Worm (Caenorhabditis elegans) whole organism, L3 larva: Measurements from ENCODE around the gene ttr-47.

Source experiments
- R02D3.7 ChIP-seq: fragments of 150-350 bp; optimal IDR thresholded peaks from 2 replicates; lab custom pipeline; 2014; ENCODE audit warnings: missing biosample characterization, missing genetic modification characterization
- ZK546.5 ChIP-seq: sonication (generic microtip); optimal IDR thresholded peaks from 2 replicates; lab custom pipeline; 2017; ENCODE audit warnings: missing biosample characterization, missing genetic modification characterization
- ama-1 ChIP-seq: fragments of 150-350 bp; optimal IDR thresholded peaks from 2 replicates; lab custom pipeline; 2018
- ceh-28 ChIP-seq: fragments of 150-350 bp; optimal IDR thresholded peaks from 2 replicates; lab custom pipeline; 2014; ENCODE audit warnings: missing biosample characterization, missing genetic modification reagents, missing genetic modification characterization
- ceh-82 ChIP-seq: fragments of 150-350 bp; optimal IDR thresholded peaks from 2 replicates; lab custom pipeline; 2014; ENCODE audit warnings: missing biosample characterization, missing genetic modification characterization
- daf-12 ChIP-seq: fragments of 150-350 bp; optimal IDR thresholded peaks from 2 replicates; lab custom pipeline; 2014; ENCODE audit warnings: missing biosample characterization, missing genetic modification reagents, missing genetic modification characterization
- egl-27 ChIP-seq: sonication (generic microtip); optimal IDR thresholded peaks from 4 replicates; lab custom pipeline; 2017; ENCODE audit warnings: missing biosample characterization, missing genetic modification reagents, missing genetic modification characterization
- egl-5 ChIP-seq: fragments of 150-350 bp; optimal IDR thresholded peaks from 2 replicates; lab custom pipeline; 2017; ENCODE audit warnings: missing biosample characterization, missing genetic modification reagents, missing genetic modification characterization, inconsistent platforms
- elt-1 ChIP-seq: fragments of 150-350 bp; optimal IDR thresholded peaks from 2 replicates; lab custom pipeline; 2014; ENCODE audit warnings: missing biosample characterization, missing genetic modification characterization
- elt-2 ChIP-seq: sonication (generic microtip); optimal IDR thresholded peaks from 2 replicates; lab custom pipeline; 2016; ENCODE audit warnings: missing genetic modification reagents, mild to moderate bottlenecking, missing genetic modification characterization, missing compliant biosample characterization
- elt-3 ChIP-seq, 3 experiments: fragments of 150-350 bp in 1 of 3; sonication (generic microtip) in 2 of 3; optimal IDR thresholded peaks; 2 replicates in 2 of 3; 4 replicates in 1 of 3; lab custom pipeline; 2014 to 2017; ENCODE audit warnings: missing biosample characterization in 3 of 3, missing genetic modification characterization in 3 of 3
- eor-1 ChIP-seq, 2 experiments: fragments of 150-350 bp; optimal IDR thresholded peaks; 2 replicates each; lab custom pipeline; 2014 to 2018; ENCODE audit warnings: missing biosample characterization in 2 of 2, missing genetic modification characterization in 2 of 2
- fkh-10 ChIP-seq: sonication (generic microtip); optimal IDR thresholded peaks from 2 replicates; lab custom pipeline; 2017; ENCODE audit warnings: missing biosample characterization, missing genetic modification reagents, missing genetic modification characterization
- fkh-2 ChIP-seq: fragments of 150-350 bp; optimal IDR thresholded peaks from 2 replicates; lab custom pipeline; 2014; ENCODE audit warnings: missing biosample characterization, missing genetic modification reagents, missing genetic modification characterization
- fos-1 ChIP-seq: fragments of 150-350 bp; optimal IDR thresholded peaks from 2 replicates; lab custom pipeline; 2014; ENCODE audit warnings: missing biosample characterization, missing genetic modification characterization
- hmg-11 ChIP-seq: sonication (generic microtip); optimal IDR thresholded peaks from 2 replicates; lab custom pipeline; 2016; ENCODE audit warnings: missing genetic modification characterization, missing compliant biosample characterization
- jun-1 ChIP-seq: fragments of 150-350 bp; optimal IDR thresholded peaks from 2 replicates; lab custom pipeline; 2014; ENCODE audit warnings: missing biosample characterization, missing genetic modification reagents, missing genetic modification characterization
- lin-15B ChIP-seq: fragments of 150-350 bp; optimal IDR thresholded peaks from 2 replicates; lab custom pipeline; 2014; ENCODE audit warnings: missing biosample characterization, missing genetic modification characterization
- lin-39 ChIP-seq: fragments of 150-350 bp; optimal IDR thresholded peaks from 2 replicates; lab custom pipeline; 2018; ENCODE audit warnings: missing biosample characterization, missing genetic modification reagents, missing genetic modification characterization
- lsy-12 ChIP-seq: sonication (generic microtip); optimal IDR thresholded peaks from 2 replicates; lab custom pipeline; 2016; ENCODE audit warnings: mild to moderate bottlenecking, missing genetic modification characterization, missing compliant biosample characterization
- mdl-1 ChIP-seq: fragments of 150-350 bp; optimal IDR thresholded peaks from 2 replicates; lab custom pipeline; 2014; ENCODE audit warnings: missing biosample characterization, missing genetic modification characterization
- mml-1 ChIP-seq: fragments of 150-350 bp; sonication (generic microtip); optimal IDR thresholded peaks from 3 replicates; lab custom pipeline; 2014; ENCODE audit warnings: missing biosample characterization, missing genetic modification characterization
- nfya-1 ChIP-seq: sonication (generic microtip); optimal IDR thresholded peaks from 2 replicates; lab custom pipeline; 2017; ENCODE audit warnings: missing genetic modification characterization, mild to moderate bottlenecking, missing compliant biosample characterization, antibody characterized with exemption, moderate library complexity; ENCODE audit not compliant: insufficient read depth
- nhr-11 ChIP-seq: fragments of 150-350 bp; optimal IDR thresholded peaks from 2 replicates; lab custom pipeline; 2014; ENCODE audit warnings: missing biosample characterization, missing genetic modification characterization
- nhr-12 ChIP-seq: fragments of 150-350 bp; optimal IDR thresholded peaks from 2 replicates; lab custom pipeline; 2014; ENCODE audit warnings: missing biosample characterization, missing genetic modification characterization
- nhr-23 ChIP-seq: fragments of 150-350 bp; optimal IDR thresholded peaks from 2 replicates; lab custom pipeline; 2014; ENCODE audit warnings: missing biosample characterization, missing genetic modification reagents, missing genetic modification characterization
- nhr-237 ChIP-seq: fragments of 150-350 bp; optimal IDR thresholded peaks from 2 replicates; lab custom pipeline; 2014; ENCODE audit warnings: missing biosample characterization, missing genetic modification characterization
- nhr-25 ChIP-seq: sonication (generic microtip); optimal IDR thresholded peaks from 2 replicates; lab custom pipeline; 2017; ENCODE audit warnings: missing biosample characterization, missing genetic modification characterization
- nhr-28 ChIP-seq: fragments of 150-350 bp; optimal IDR thresholded peaks from 2 replicates; lab custom pipeline; 2014; ENCODE audit warnings: missing biosample characterization, missing genetic modification characterization
- nhr-43 ChIP-seq: sonication (generic microtip); optimal IDR thresholded peaks from 2 replicates; lab custom pipeline; 2016; ENCODE audit warnings: mild to moderate bottlenecking, missing genetic modification characterization, missing compliant biosample characterization; ENCODE audit not compliant: poor library complexity, severe bottlenecking
- nhr-67 ChIP-seq: fragments of 150-350 bp; optimal IDR thresholded peaks from 2 replicates; lab custom pipeline; 2014; ENCODE audit warnings: missing biosample characterization, missing genetic modification characterization
- nhr-76 ChIP-seq: fragments of 150-350 bp; sonication (generic microtip); optimal IDR thresholded peaks from 5 replicates; lab custom pipeline; 2014; ENCODE audit warnings: missing biosample characterization, missing genetic modification characterization
- nhr-77 ChIP-seq: fragments of 150-350 bp; optimal IDR thresholded peaks from 2 replicates; lab custom pipeline; 2014; ENCODE audit warnings: missing biosample characterization, missing genetic modification characterization
- pha-4 ChIP-seq: fragments of 150-350 bp; optimal IDR thresholded peaks from 2 replicates; lab custom pipeline; 2014; ENCODE audit warnings: missing biosample characterization, missing genetic modification reagents, missing genetic modification characterization
- pqm-1 ChIP-seq: fragments of 150-350 bp; optimal IDR thresholded peaks from 2 replicates; lab custom pipeline; 2017; ENCODE audit warnings: missing biosample characterization, missing genetic modification characterization, inconsistent platforms
- sea-2 ChIP-seq: fragments of 150-350 bp; sonication (generic microtip); optimal IDR thresholded peaks from 4 replicates; lab custom pipeline; 2014; ENCODE audit warnings: missing biosample characterization, missing genetic modification reagents, missing genetic modification characterization
- skn-1 ChIP-seq: fragments of 150-350 bp; optimal IDR thresholded peaks from 2 replicates; lab custom pipeline; 2014; ENCODE audit warnings: missing biosample characterization, missing genetic modification characterization
- tbx-2 ChIP-seq: sonication (generic microtip); optimal IDR thresholded peaks from 2 replicates; lab custom pipeline; 2016; ENCODE audit warnings: mild to moderate bottlenecking, missing genetic modification characterization, missing compliant biosample characterization
- unc-39 ChIP-seq: sonication (generic microtip); optimal IDR thresholded peaks from 4 replicates; lab custom pipeline; 2017; ENCODE audit warnings: missing biosample characterization, missing genetic modification characterization
- unc-62 ChIP-seq: fragments of 150-350 bp; sonication (generic microtip); optimal IDR thresholded peaks from 4 replicates; lab custom pipeline; 2014; ENCODE audit warnings: missing biosample characterization, missing genetic modification reagents, missing genetic modification characterization
- zag-1 ChIP-seq: fragments of 150-350 bp; optimal IDR thresholded peaks from 2 replicates; lab custom pipeline; 2014; ENCODE audit warnings: missing biosample characterization, missing genetic modification characterization
- ztf-11 ChIP-seq: fragments of 150-350 bp; optimal IDR thresholded peaks from 2 replicates; lab custom pipeline; 2014; ENCODE audit warnings: missing biosample characterization, missing genetic modification characterization
- ztf-4 ChIP-seq: fragments of 150-350 bp; optimal IDR thresholded peaks from 2 replicates; lab custom pipeline; 2014; ENCODE audit warnings: missing biosample characterization, missing genetic modification characterization

ttr-47 gene

DNA sequence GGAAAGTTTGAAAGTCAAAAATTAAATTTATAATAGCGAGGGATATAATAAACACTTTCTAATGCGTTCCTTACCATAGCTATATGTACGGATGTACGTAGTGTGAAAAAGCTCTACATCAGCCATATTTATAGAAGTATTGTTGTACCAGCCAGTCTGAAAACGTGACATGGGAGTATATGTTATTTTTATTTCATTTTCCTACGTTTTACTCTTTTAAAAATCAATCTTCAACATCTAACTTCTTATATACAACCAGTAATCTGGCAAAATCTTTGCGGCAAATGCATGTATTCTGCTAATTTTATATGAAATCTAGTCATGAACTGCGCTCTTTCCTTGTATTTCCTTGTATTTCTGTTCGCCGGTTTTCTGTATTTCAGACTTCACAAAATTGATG lies 9.4 kb downstream of the ttr-47 start, which contains the start of gene H14N18.2:
Gene H14N18.2, plus strand, starts transcription at position 301 of the 400 bp plus-strand sequence.
- TF ChIP-seq ztf-4 = no peak
- no peak for TF ChIP-seq nhr-11 (tag; lab: Kevin White, UChicago)
- TF ChIP-seq mdl-1 (tag; lab: Kevin White, UChicago) = no peak
- no peak for TF ChIP-seq fkh-10 (GFP tag; lab: Kevin White, UChicago)
- TF ChIP-seq zag-1 (tag; lab: Kevin White, UChicago) = no peak
- TF ChIP-seq tbx-2 (tag; lab: Kevin White, UChicago) = no peak
- no peak for TF ChIP-seq elt-3 (tag; optimal IDR thresholded peaks at IDR 0.05; lab: Kevin White, UChicago)
- TF ChIP-seq pha-4 (tag; lab: Kevin White, UChicago) = no peak
- no peak for TF ChIP-seq ztf-11 (tag; lab: Kevin White, UChicago)
- TF ChIP-seq lin-15B (tag; lab: Kevin White, UChicago) = no peak
- TF ChIP-seq nhr-67 (tag; lab: Kevin White, UChicago) = no peak
- TF ChIP-seq pqm-1 (tag; lab: Kevin White, UChicago) = no peak
- no peak for TF ChIP-seq lsy-12
- TF ChIP-seq fos-1 = no peak
- TF ChIP-seq egl-5 = no peak
- TF ChIP-seq, all 47 proteins: peak for 0

DNA sequence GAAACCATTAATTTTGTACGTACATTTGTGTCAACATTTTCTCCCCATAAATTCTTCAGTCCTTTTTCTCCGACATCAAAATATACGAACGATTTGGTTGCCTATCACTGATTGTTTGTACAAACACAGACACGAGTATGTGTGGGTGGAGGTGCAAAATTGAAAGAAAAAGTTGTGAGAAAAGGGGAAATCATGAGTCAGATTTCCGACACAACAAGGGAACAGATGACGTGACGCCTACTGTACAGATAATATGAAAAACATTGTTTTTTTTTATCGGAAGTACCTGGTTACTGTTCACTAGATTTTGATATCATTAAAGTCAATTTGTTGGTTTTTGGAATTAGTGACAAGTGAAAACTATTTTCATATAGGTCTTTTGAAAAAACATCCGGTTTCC lies 11.4 kb downstream of the ttr-47 start:
- peak; percentile 63 for TF ChIP-seq ama-1 (lab: Kevin White, UChicago)
- TF ChIP-seq nhr-77 (tag; lab: Kevin White, UChicago) = no peak
- TF ChIP-seq elt-2 (tag; lab: Kevin White, UChicago) = peak; percentile 6
- no peak for TF ChIP-seq ZK546.5 (tag; lab: Kevin White, UChicago)

DNA sequence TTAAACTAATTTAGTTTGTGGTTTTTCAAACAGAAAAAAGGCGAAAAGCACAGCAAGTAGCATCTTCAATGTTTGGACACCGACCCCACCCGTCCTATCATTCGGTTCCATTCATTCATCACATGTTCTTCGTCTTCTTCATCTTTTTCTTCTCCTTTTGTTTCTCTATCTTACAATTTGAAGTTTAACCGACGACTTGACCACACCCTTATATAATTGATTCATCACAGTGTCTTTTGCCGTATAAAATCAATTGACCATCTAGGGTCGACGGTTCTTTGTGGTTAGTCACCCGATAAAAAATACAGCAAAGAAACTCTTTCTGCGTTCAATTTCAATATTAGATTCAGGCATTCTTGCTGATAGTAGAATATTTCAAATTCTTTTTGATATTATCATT lies 12.2 kb downstream of the ttr-47 start:
- TF ChIP-seq elt-3 (tag; optimal IDR thresholded peaks at IDR 0.05; lab: Kevin White, UChicago) (peak in 1 of 3 experiments; percentile 17), zag-1 (tag; lab: Kevin White, UChicago) (no peak), nhr-76 (no peak), nhr-43 (no peak), lin-39 (tag; lab: Kevin White, UChicago) (no peak), sea-2 (GFP tag; lab: Kevin White, UChicago) (no peak), jun-1 (tag; lab: Kevin White, UChicago) (no peak), mml-1 (tag; lab: Kevin White, UChicago) (no peak), lsy-12 (no peak), eor-1 (tag; optimal IDR thresholded peaks at IDR 0.05; lab: Kevin White, UChicago) (no peak), ztf-11 (tag; lab: Kevin White, UChicago) (no peak), nhr-23 (tag; lab: Kevin White, UChicago) (peak; percentile 37), egl-5 (no peak), nfya-1 (tag; lab: Kevin White, UChicago) (peak; percentile 18), nhr-12 (tag; lab: Kevin White, UChicago) (no peak), hmg-11 (tag; lab: Kevin White, UChicago) (no peak), nhr-77 (tag; lab: Kevin White, UChicago) (no peak), nhr-25 (tag; lab: Kevin White, UChicago) (peak; percentile 42), ZK546.5 (tag; lab: Kevin White, UChicago) (no peak), unc-62 (GFP tag; lab: Kevin White, UChicago) (no peak), unc-39 (tag; lab: Kevin White, UChicago) (no peak), ceh-82 (tag; lab: Kevin White, UChicago) (no peak), elt-1 (tag; lab: Kevin White, UChicago) (no peak), lin-15B (tag; lab: Kevin White, UChicago) (no peak), fos-1 (no peak), egl-27 (tag; lab: Kevin White, UChicago) (no peak), daf-12 (no peak), pha-4 (tag; lab: Kevin White, UChicago) (no peak), nhr-67 (tag; lab: Kevin White, UChicago) (no peak), elt-2 (tag; lab: Kevin White, UChicago) (peak; percentile 42), nhr-28 (tag; lab: Kevin White, UChicago) (no peak), skn-1 (tag; lab: Kevin White, UChicago) (no peak), R02D3.7 (tag; lab: Kevin White, UChicago) (no peak), nhr-11 (tag; lab: Kevin White, UChicago) (no peak), nhr-237 (no peak), ceh-28 (tag; lab: Kevin White, UChicago) (no peak), fkh-2 (no peak)
- TF ChIP-seq, all 47 proteins: peak for 5
